Fruit fly (Drosophila melanogaster) whole organism, adult: ENCODE measurements around the gene CG31807.

Experiments used
- CG7045 ChIP-seq: fragments of 200-800 bp; sonication (Bioruptor generic); optimal IDR thresholded peaks from 2 replicates; lab custom pipeline; 2017; ENCODE audit warnings: missing biosample characterization, mild to moderate bottlenecking, missing genetic modification characterization
- Hr96 ChIP-seq: fragments of 200-800 bp; sonication (Bioruptor generic); optimal IDR thresholded peaks from 2 replicates; lab custom pipeline; 2016; ENCODE audit warnings: missing biosample characterization, missing genetic modification characterization
- pad ChIP-seq: fragments of 200-800 bp; sonication (Bioruptor generic); optimal IDR thresholded peaks from 3 replicates; lab custom pipeline; 2017; ENCODE audit warnings: missing biosample characterization, missing genetic modification characterization, mild to moderate bottlenecking, moderate library complexity, missing genetic modification reagents

dm6 chr2L:16690619-16690908 lies 6.8 kb upstream of the CG31807 start:
- no peak for TF ChIP-seq pad (GFP tag; lab: Kevin White, UChicago)
- TF ChIP-seq Hr96 (GFP tag; lab: Kevin White, UChicago), result no peak
- TF ChIP-seq CG7045 (GFP tag; lab: Kevin White, UChicago), result no peak
